Worm (Caenorhabditis elegans): ENCODE results near the gene sec-15.

The sec-15 gene

ce11 chrX:8875867-8876266 lies 40.4 kb upstream of the sec-15 start:
- TF ChIP-seq sptf-1 (tag; optimal IDR thresholded peaks at IDR 0.05): no peak
- TF ChIP-seq nhr-28 (tag; optimal IDR thresholded peaks at IDR 0.05): no peak
- TF ChIP-seq nhr-12 (tag; optimal IDR thresholded peaks at IDR 0.05): no peak
- no peak for TF ChIP-seq hlh-1 (tag; optimal IDR thresholded peaks at IDR 0.05)
- TF ChIP-seq flh-1 (GFP tag; optimal IDR thresholded peaks at IDR 0.05): no peak
- no peak for TF ChIP-seq drap-1 (GFP tag; optimal IDR thresholded peaks at IDR 0.05)
- no peak for TF ChIP-seq unc-62 (GFP tag; optimal IDR thresholded peaks at IDR 0.05)

DNA sequence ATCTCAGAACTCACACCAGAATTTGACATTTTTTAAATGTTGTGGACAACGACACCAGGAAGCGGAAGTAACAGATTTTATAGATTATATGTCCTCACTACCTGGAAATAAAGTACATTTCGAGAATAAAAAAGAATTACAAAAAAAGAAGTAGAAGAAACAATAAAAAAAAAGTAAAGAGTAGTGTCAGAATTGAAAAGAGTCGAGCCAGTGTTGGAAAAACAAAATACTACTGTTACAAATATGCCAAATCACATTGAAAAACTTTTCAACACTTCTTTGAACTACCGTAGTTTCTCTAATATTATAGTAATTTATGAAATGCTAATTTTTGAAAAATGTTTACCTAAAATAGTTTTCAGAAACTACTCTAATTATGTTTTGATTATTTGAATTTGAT lies 39.2 kb upstream of the sec-15 start, which contains the start of gene C06E2.1:
TSS of gene C06E2.1 (minus strand) at position 101 of the 400 bp plus-strand sequence.
- no peak for TF ChIP-seq tbx-8 (GFP tag; optimal IDR thresholded peaks at IDR 0.05)
- TF ChIP-seq ceh-83 (GFP tag; optimal IDR thresholded peaks at IDR 0.05): no peak
- no peak for TF ChIP-seq unc-62 (GFP tag; optimal IDR thresholded peaks at IDR 0.05)
- TF ChIP-seq bed-3 (GFP tag; optimal IDR thresholded peaks at IDR 0.05): no peak
- TF ChIP-seq M03D4.4 (tag; optimal IDR thresholded peaks at IDR 0.05): no peak
- no peak for TF ChIP-seq elt-1 (tag; optimal IDR thresholded peaks at IDR 0.05; ENCODE audit: borderline replicate concordance, insufficient read depth)
- TF ChIP-seq flh-1 (GFP tag; optimal IDR thresholded peaks at IDR 0.05): no peak
- no peak for TF ChIP-seq zip-8 (tag; optimal IDR thresholded peaks at IDR 0.05)
- no peak for TF ChIP-seq lin-32 (GFP tag; optimal IDR thresholded peaks at IDR 0.05)
- TF ChIP-seq nhr-28 (tag; optimal IDR thresholded peaks at IDR 0.05): no peak
- TF ChIP-seq unc-120 (tag; optimal IDR thresholded peaks at IDR 0.05; ENCODE audit: poor library complexity, severe bottlenecking): no peak

- TF ChIP-seq ces-1 (GFP tag; optimal IDR thresholded peaks at IDR 0.05) (no peak), pha-4 (tag; optimal IDR thresholded peaks at IDR 0.05) (no peak), elt-1 (tag; optimal IDR thresholded peaks at IDR 0.05; ENCODE audit: borderline replicate concordance, insufficient read depth) (no peak), elt-3 (tag; optimal IDR thresholded peaks at IDR 0.05) (no peak), mls-2 (tag; optimal IDR thresholded peaks at IDR 0.05) (no peak), lin-13 (tag; optimal IDR thresholded peaks at IDR 0.05) (no peak), bed-3 (GFP tag; optimal IDR thresholded peaks at IDR 0.05) (no peak), zip-8 (tag; optimal IDR thresholded peaks at IDR 0.05) (no peak), ztf-11 (tag; optimal IDR thresholded peaks at IDR 0.05) (no peak), nhr-28 (tag; optimal IDR thresholded peaks at IDR 0.05) (no peak), drap-1 (GFP tag; optimal IDR thresholded peaks at IDR 0.05) (no peak), tbx-8 (GFP tag; optimal IDR thresholded peaks at IDR 0.05) (no peak), hlh-1 (tag; optimal IDR thresholded peaks at IDR 0.05) (no peak), ceh-39 (tag; optimal IDR thresholded peaks at IDR 0.05) (no peak)
Measured at ce11 chrX:8869112-8869675, 33.7 kb upstream of the sec-15 start, which contains the start of the genes ubc-22 and ubc-21. Gene ubc-22 (minus strand): TSS chrX:8869162. Gene ubc-21 (plus strand): TSS chrX:8869625.

DNA sequence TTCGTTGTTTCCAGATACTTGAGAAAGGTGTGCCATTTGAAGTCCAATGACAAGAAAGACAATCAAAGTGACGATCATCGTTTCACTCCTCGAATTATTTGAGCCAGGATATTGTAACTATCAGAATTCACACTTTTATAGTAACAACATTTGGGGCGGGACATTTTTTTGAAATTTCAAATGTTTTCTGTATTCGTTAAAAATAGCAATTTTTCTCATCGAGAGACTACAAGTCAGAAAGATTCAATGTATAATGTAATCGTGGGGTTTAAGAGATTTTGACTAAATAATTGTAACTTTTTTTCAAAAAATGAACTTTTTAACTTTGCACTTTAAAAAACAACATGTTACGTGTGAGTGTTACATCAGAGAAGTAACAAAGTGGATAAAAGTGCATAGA lies 31.0 kb upstream of the sec-15 start, which contains the start of gene ins-9:
TSS of gene ins-9 (minus strand) at position 101 of the 400 bp plus-strand sequence.
- TF ChIP-seq nhr-237 (tag; optimal IDR thresholded peaks at IDR 0.05) (no peak), ceh-83 (GFP tag; optimal IDR thresholded peaks at IDR 0.05) (no peak), lsy-2 (tag; optimal IDR thresholded peaks at IDR 0.05) (no peak), lin-32 (GFP tag; optimal IDR thresholded peaks at IDR 0.05) (no peak), nhr-2 (tag; optimal IDR thresholded peaks at IDR 0.05) (no peak), drap-1 (GFP tag; optimal IDR thresholded peaks at IDR 0.05) (no peak), cnd-1 (tag; optimal IDR thresholded peaks at IDR 0.05) (no peak), mep-1 (tag; optimal IDR thresholded peaks at IDR 0.05) (no peak), ztf-11 (tag; optimal IDR thresholded peaks at IDR 0.05) (no peak), elt-3 (tag; optimal IDR thresholded peaks at IDR 0.05) (no peak), nhr-28 (tag; optimal IDR thresholded peaks at IDR 0.05) (no peak), ceh-39 (tag; optimal IDR thresholded peaks at IDR 0.05) (no peak), lin-13 (tag; optimal IDR thresholded peaks at IDR 0.05) (no peak)

DNA sequence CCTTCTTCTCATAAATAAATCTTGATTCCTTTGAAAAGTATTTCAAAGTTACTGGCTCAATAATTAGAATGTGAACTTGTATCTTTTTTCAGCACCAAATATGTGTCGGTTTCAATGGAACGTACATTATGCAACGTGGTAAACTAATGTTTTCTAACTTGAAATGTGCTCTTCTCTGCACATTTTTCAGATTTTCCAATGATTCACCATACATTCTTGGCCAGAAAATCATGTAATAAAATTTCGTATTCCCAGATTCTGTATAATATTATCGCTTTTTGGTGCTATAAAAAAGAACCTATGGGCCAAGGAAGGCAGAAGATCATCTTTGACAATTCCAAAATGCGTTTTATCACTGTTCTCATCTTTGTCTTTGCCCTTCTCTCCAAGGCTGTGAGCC lies 25.4 kb upstream of the sec-15 start, which contains the start of gene C06E2.9:
TSS of gene C06E2.9 (plus strand) at position 301 of the 400 bp plus-strand sequence.
- TF ChIP-seq zip-8 (tag; optimal IDR thresholded peaks at IDR 0.05) (no peak), lsy-2 (tag; optimal IDR thresholded peaks at IDR 0.05) (no peak), nhr-76 (tag; optimal IDR thresholded peaks at IDR 0.05) (no peak), nhr-28 (tag; optimal IDR thresholded peaks at IDR 0.05) (no peak), mep-1 (tag; optimal IDR thresholded peaks at IDR 0.05) (no peak), ces-1 (GFP tag; optimal IDR thresholded peaks at IDR 0.05) (no peak), mls-2 (tag; optimal IDR thresholded peaks at IDR 0.05) (no peak), cnd-1 (tag; optimal IDR thresholded peaks at IDR 0.05) (no peak), sptf-1 (tag; optimal IDR thresholded peaks at IDR 0.05) (no peak), bed-3 (GFP tag; optimal IDR thresholded peaks at IDR 0.05) (no peak), M03D4.4 (tag; optimal IDR thresholded peaks at IDR 0.05) (no peak), ceh-39 (tag; optimal IDR thresholded peaks at IDR 0.05) (no peak), nhr-2 (tag; optimal IDR thresholded peaks at IDR 0.05) (no peak), drap-1 (GFP tag; optimal IDR thresholded peaks at IDR 0.05) (no peak)
